Worm (Caenorhabditis elegans): Measurements from ENCODE around the gene mdt-10.

DNA sequence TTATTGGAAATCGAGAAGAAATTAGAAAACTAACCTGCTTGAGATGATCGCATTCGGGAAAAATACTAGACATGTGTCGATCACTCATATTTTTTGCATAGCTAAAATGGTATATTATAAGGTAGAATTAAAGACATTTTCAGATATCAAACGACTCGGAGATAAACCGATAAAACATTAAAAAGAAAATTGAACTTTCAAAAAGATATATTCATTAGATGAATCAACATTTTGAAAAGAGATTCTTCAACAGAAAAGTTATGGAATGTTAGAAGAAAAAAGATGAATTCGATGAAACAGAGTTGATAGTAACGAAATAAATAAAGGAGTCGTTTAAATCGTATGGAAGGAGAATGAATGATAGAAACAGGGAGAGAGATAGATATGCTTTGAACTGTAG, 777 bp upstream of the mdt-10 start, which contains the start of gene mdmh-35:
- TF ChIP-seq zfp-2 (tag; optimal IDR thresholded peaks at IDR 0.05) (no peak), nhr-237 (tag; optimal IDR thresholded peaks at IDR 0.05) (no peak), F26F4.8 (GFP tag; conservative IDR thresholded peaks at IDR 0.05) (no peak), lin-15B (tag; optimal IDR thresholded peaks at IDR 0.05) (no peak), hlh-30 (tag; optimal IDR thresholded peaks at IDR 0.05; ENCODE audit: insufficient read depth) (no peak), snpc-1.2 (GFP tag; IDR thresholded peaks at IDR 0.05) (no peak)

All from whole organism, L4 larva.